Worm (Caenorhabditis elegans): Measurements from ENCODE around the gene math-3.
"Not testable (repeated sequence)": the region's sequence is repeated elsewhere in the genome, so short reads cannot be mapped to it uniquely, and the experiment has no call there.

ce11 chrII:1771347-1771746 lies 538 bp upstream of the math-3 start, which contains the start of gene math-26:
- not testable (repeated sequence) for TF ChIP-seq him-1, dao-5 (tag; optimal IDR thresholded peaks at IDR 0.05)
